Worm (Caenorhabditis elegans) whole organism, midembryonic: ENCODE data around the gene nprt-1.

Source experiments
- T22C8.4 ChIP-seq: fragments of 200-800 bp; sonication (Bioruptor generic); IDR thresholded peaks from 2 replicates; pipeline ENCODE4 v1.3.6; 2022; ENCODE audit warnings: missing genetic modification characterization, missing compliant biosample characterization
- flt-1 ChIP-seq: fragments of 200-800 bp; sonication (Bioruptor generic); IDR thresholded peaks from 2 replicates; pipeline ENCODE4 v1.3.6; 2022; ENCODE audit warnings: missing genetic modification characterization, missing compliant biosample characterization
- klf-2 ChIP-seq: fragments of 200-800 bp; sonication (Bioruptor generic); conservative IDR thresholded peaks from 2 replicates; pipeline ENCODE4 v1.3.6; 2022; ENCODE audit warnings: missing genetic modification reagents, missing genetic modification characterization, missing compliant biosample characterization
- med-1 ChIP-seq: sonication (generic microtip); optimal IDR thresholded peaks from 2 replicates; lab custom pipeline; 2017; ENCODE audit warnings: missing genetic modification characterization, mild to moderate bottlenecking, missing compliant biosample characterization, antibody characterized with exemption, missing genetic modification reagents; ENCODE audit not compliant: insufficient read depth
- tab-1 ChIP-seq: fragments of 200-800 bp; sonication (Bioruptor generic); IDR thresholded peaks from 2 replicates; pipeline ENCODE4 v1.3.6; 2022; ENCODE audit warnings: missing genetic modification characterization, missing compliant biosample characterization
- ztf-23 ChIP-seq: fragments of 200-800 bp; sonication (Bioruptor generic); IDR thresholded peaks from 2 replicates; pipeline ENCODE4 v1.3.6; 2022; ENCODE audit warnings: missing genetic modification reagents, missing genetic modification characterization, missing compliant biosample characterization

ce11 chrIV:2892787-2893485, 2.7 kb upstream of the nprt-1 start:
- TF ChIP-seq klf-2 (GFP tag; lab: Robert Waterston, UW) (no peak), ztf-23 (no peak), T22C8.4 (GFP tag; lab: Robert Waterston, UW) (no peak), med-1 (no peak), flt-1 (GFP tag; lab: Robert Waterston, UW) (no peak), tab-1 (GFP tag; lab: Robert Waterston, UW) (no peak)
